Worm (Caenorhabditis elegans) whole organism, L4 larva: Measurements from ENCODE around the gene T19B10.12.

Experiments
- R02D3.7 ChIP-seq: fragments of 150-350 bp; sonication (generic microtip); optimal IDR thresholded peaks from 3 replicates; lab custom pipeline; 2014; ENCODE audit warnings: missing biosample characterization, missing genetic modification characterization
- daf-12 ChIP-seq: fragments of 150-350 bp; optimal IDR thresholded peaks from 2 replicates; lab custom pipeline; 2014; ENCODE audit warnings: missing biosample characterization, missing genetic modification reagents, missing genetic modification characterization
- lin-1 ChIP-seq: fragments of 200-800 bp; sonication (Bioruptor generic); IDR thresholded peaks from 2 replicates; pipeline ENCODE4 v1.3.6; 2022; ENCODE audit warnings: missing genetic modification reagents, missing genetic modification characterization, missing compliant biosample characterization
- sdz-12 ChIP-seq: fragments of 200-800 bp; sonication (Bioruptor generic); optimal IDR thresholded peaks from 2 replicates; lab custom pipeline; 2018; ENCODE audit warnings: mild to moderate bottlenecking, missing genetic modification characterization, missing compliant biosample characterization
- tag-97 ChIP-seq: fragments of 200-800 bp; sonication (Bioruptor generic); IDR thresholded peaks from 2 replicates; pipeline ENCODE4 v1.3.6; 2022; ENCODE audit warnings: missing genetic modification characterization, missing compliant biosample characterization

- no peak for TF ChIP-seq daf-12 (tag; lab: Kevin White, UChicago)
- no peak for TF ChIP-seq R02D3.7
- TF ChIP-seq lin-1 (GFP tag; lab: Robert Waterston, UW), result no peak
- TF ChIP-seq tag-97 (GFP tag; lab: Robert Waterston, UW), result no peak
- no peak for TF ChIP-seq sdz-12 (GFP tag; lab: Kevin White, UChicago)
Measured at ce11 chrV:11206467-11206866, 44.4 kb upstream of the T19B10.12 start.
